Fruit fly (Drosophila melanogaster): ENCODE data around the gene CG14313.

The CG14313 gene

DNA sequence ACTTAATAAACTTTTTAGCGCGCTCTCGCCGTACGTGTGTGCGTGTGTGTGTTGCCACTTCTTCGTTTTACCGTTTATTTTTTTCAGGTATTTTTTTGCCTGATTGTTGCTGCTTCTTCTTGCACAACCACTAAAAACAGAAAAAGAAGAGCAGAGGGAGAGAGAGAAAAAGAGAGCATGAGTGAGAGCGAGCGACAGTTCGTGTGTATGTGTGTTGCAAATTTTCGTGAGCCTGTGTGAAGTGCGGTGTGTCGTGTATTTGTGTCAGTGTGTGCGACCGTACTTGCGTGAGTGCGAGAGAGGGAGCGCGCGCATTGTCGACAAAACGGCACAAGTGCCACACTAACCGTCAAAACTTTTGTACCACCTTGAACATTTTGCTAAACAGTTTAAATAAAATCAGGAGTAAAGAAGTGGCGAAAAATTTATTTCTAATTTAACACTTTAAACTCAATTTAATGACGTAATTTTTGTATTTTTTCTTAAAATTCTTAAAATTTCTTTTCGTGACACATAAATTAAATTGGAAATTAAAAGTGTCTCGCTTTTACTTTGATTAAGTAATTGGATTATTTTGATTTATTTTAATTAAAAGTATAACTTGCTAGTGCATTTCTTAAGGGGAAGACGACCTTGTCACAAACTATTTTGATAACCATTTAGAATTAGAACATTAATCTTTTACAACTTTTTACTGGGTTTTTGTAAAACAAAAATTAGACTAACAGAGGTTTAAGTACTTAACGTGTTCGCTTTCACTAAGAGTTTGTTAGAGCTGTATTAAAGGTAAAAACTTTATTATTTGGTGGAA lies 5.4 kb upstream of the CG14313 start (continued):
- TF ChIP-seq CG12744 (GFP tag; optimal IDR thresholded peaks at IDR 0.05) (no peak), ERR (GFP tag; optimal IDR thresholded peaks at IDR 0.05) (no peak), CG14050 (GFP tag; IDR thresholded peaks at IDR 0.05) (no peak), Mrtf (GFP tag; IDR thresholded peaks at IDR 0.05) (no peak), slou (GFP tag; optimal IDR thresholded peaks at IDR 0.05) (no peak), CG10366 (GFP tag; IDR thresholded peaks at IDR 0.05) (no peak), CG6813 (GFP tag; optimal IDR thresholded peaks at IDR 0.05) (no peak), Meics (GFP tag; optimal IDR thresholded peaks at IDR 0.05) (peak; percentile 80), slbo (GFP tag; IDR thresholded peaks at IDR 0.05) (no peak), gem (tag; optimal IDR thresholded peaks at IDR 0.05) (peak; percentile 79), twi (tag; optimal IDR thresholded peaks at IDR 0.05) (no peak), tna (GFP tag; IDR thresholded peaks at IDR 0.05; ENCODE audit: partially characterized antibody) (no peak), emc (GFP tag; optimal IDR thresholded peaks at IDR 0.05) (no peak), Atf6 (GFP tag; IDR thresholded peaks at IDR 0.05) (no peak), nom (GFP tag; optimal IDR thresholded peaks at IDR 0.05) (peak; percentile 97), pb (GFP tag; optimal IDR thresholded peaks at IDR 0.05) (no peak), Ets65A (GFP tag) (no peak), Hmr (GFP tag; optimal IDR thresholded peaks at IDR 0.05) (peak; percentile 62), Hand (GFP tag; optimal IDR thresholded peaks at IDR 0.05) (peak; percentile 8), sob (GFP tag; IDR thresholded peaks at IDR 0.05) (no peak), CG32767 (GFP tag; IDR thresholded peaks at IDR 0.05) (no peak), CG12236 (GFP tag; optimal IDR thresholded peaks at IDR 0.05) (no peak), D19B (GFP tag; optimal IDR thresholded peaks at IDR 0.05) (peak; percentile 37), maf-S (GFP tag; optimal IDR thresholded peaks at IDR 0.05) (no peak), Dp (GFP tag; optimal IDR thresholded peaks at IDR 0.05) (peak; percentile 16), al (GFP tag; IDR thresholded peaks at IDR 0.05) (no peak), stwl (tag; optimal IDR thresholded peaks at IDR 0.05) (no peak), lab (GFP tag; optimal IDR thresholded peaks at IDR 0.05) (peak; percentile 48), gsb-n (tag; optimal IDR thresholded peaks at IDR 0.05) (peak; percentile 50), CG7987 (GFP tag; optimal IDR thresholded peaks at IDR 0.05) (peak; percentile 3), CG8765 (GFP tag; IDR thresholded peaks at IDR 0.05) (no peak), CG18011 (GFP tag; optimal IDR thresholded peaks at IDR 0.05) (no peak), sqz (GFP tag; optimal IDR thresholded peaks at IDR 0.05) (peak; percentile 98), nerfin-2 (GFP tag; IDR thresholded peaks at IDR 0.05; ENCODE audit: partially characterized antibody) (no peak), CG9932 (GFP tag; IDR thresholded peaks at IDR 0.05) (no peak), Myb (GFP tag; optimal IDR thresholded peaks at IDR 0.05) (peak; percentile 29), YL-1 (GFP tag; optimal IDR thresholded peaks at IDR 0.05) (peak; percentile 31), CG31388 (GFP tag; optimal IDR thresholded peaks at IDR 0.05) (no peak), Ptx1 (GFP tag; IDR thresholded peaks at IDR 0.05) (no peak), lmd (GFP tag; IDR thresholded peaks at IDR 0.05) (no peak), NC2α (GFP tag; optimal IDR thresholded peaks at IDR 0.05) (no peak), CG12104 (GFP tag; optimal IDR thresholded peaks at IDR 0.05) (peak; percentile 59), CG7963 (GFP tag; IDR thresholded peaks at IDR 0.05; ENCODE audit: partially characterized antibody) (no peak), MTF-1 (GFP tag; optimal IDR thresholded peaks at IDR 0.05; ENCODE audit: borderline replicate concordance) (no peak), hbn (GFP tag; IDR thresholded peaks at IDR 0.05; ENCODE audit: partially characterized antibody) (no peak), cato (GFP tag; optimal IDR thresholded peaks at IDR 0.05; ENCODE audit: borderline replicate concordance) (peak; percentile 44), wek (GFP tag; optimal IDR thresholded peaks at IDR 0.05) (no peak), E2f2 (GFP tag; IDR thresholded peaks at IDR 0.05) (no peak), CG17568 (GFP tag; optimal IDR thresholded peaks at IDR 0.05) (no peak), gro (GFP tag; optimal IDR thresholded peaks at IDR 0.05) (no peak)
